Worm (Caenorhabditis elegans): Measurements from ENCODE around the gene gvd-1.

The gvd-1 gene

ce11 chrII:457790-458189 is at the start of gene gvd-1:
Gene gvd-1, minus strand, starts transcription at chrII:457890.
- TF ChIP-seq pax-1 (tag; optimal IDR thresholded peaks at IDR 0.05) (no peak), fax-1 (tag; optimal IDR thresholded peaks at IDR 0.05) (no peak), hlh-8 (tag; optimal IDR thresholded peaks at IDR 0.05) (no peak), ceh-2 (tag; optimal IDR thresholded peaks at IDR 0.05) (no peak), ceh-19 (GFP tag; optimal IDR thresholded peaks at IDR 0.05) (no peak)

- TF ChIP-seq pax-1 (tag; optimal IDR thresholded peaks at IDR 0.05) (peak; percentile 22), unc-42 (tag; optimal IDR thresholded peaks at IDR 0.05) (peak; percentile 46), nfya-1 (tag; optimal IDR thresholded peaks at IDR 0.05) (peak; percentile 36), elt-2 (tag; optimal IDR thresholded peaks at IDR 0.05) (peak; percentile 5), fkh-6 (tag; optimal IDR thresholded peaks at IDR 0.05) (no peak), ceh-31 (tag; optimal IDR thresholded peaks at IDR 0.05) (peak; percentile 25)
Observed at ce11 chrII:506069-506468, 48.4 kb upstream of the gvd-1 start.

ce11 chrII:502638-503037 is 44.9 kb upstream of the gvd-1 start:
- TF ChIP-seq K09A11.1 (tag; optimal IDR thresholded peaks at IDR 0.05; ENCODE audit: insufficient read depth) (no peak), npax-4 (tag; optimal IDR thresholded peaks at IDR 0.05) (no peak), K02D7.2 (tag; optimal IDR thresholded peaks at IDR 0.05) (no peak), ceh-22 (tag; optimal IDR thresholded peaks at IDR 0.05) (no peak), tbx-2 (tag; optimal IDR thresholded peaks at IDR 0.05) (no peak), ceh-18 (tag; optimal IDR thresholded peaks at IDR 0.05) (no peak), lin-11 (tag; optimal IDR thresholded peaks at IDR 0.05) (no peak), syd-9 (tag; optimal IDR thresholded peaks at IDR 0.05) (no peak), fkh-10 (GFP tag; optimal IDR thresholded peaks at IDR 0.05) (no peak), ceh-45 (GFP tag; IDR thresholded peaks at IDR 0.05) (no peak), ceh-2 (tag; optimal IDR thresholded peaks at IDR 0.05) (no peak), ceh-9 (tag; optimal IDR thresholded peaks at IDR 0.05) (no peak), odd-2 (tag; optimal IDR thresholded peaks at IDR 0.05) (no peak), fkh-6 (tag; optimal IDR thresholded peaks at IDR 0.05) (no peak), madf-2 (tag; optimal IDR thresholded peaks at IDR 0.05) (no peak), nhr-11 (tag; optimal IDR thresholded peaks at IDR 0.05) (no peak)

ce11 chrII:495124-495523 is 37.4 kb upstream of the gvd-1 start, which contains the start of gene sms-5:
Gene sms-5, plus strand, starts transcription at chrII:495424.
- TF ChIP-seq ttx-3 (tag; optimal IDR thresholded peaks at IDR 0.05), result no peak
- TF ChIP-seq ceh-6 (GFP tag; optimal IDR thresholded peaks at IDR 0.05), result no peak
- TF ChIP-seq K09A11.1 (tag; optimal IDR thresholded peaks at IDR 0.05; ENCODE audit: insufficient read depth), result no peak
- no peak for TF ChIP-seq pat-9 (tag; optimal IDR thresholded peaks at IDR 0.05)
- TF ChIP-seq Y22D7AL.16 (tag; optimal IDR thresholded peaks at IDR 0.05), result no peak
- no peak for TF ChIP-seq fax-1 (tag; optimal IDR thresholded peaks at IDR 0.05)
- no peak for TF ChIP-seq unc-55 (GFP tag; optimal IDR thresholded peaks at IDR 0.05)
- TF ChIP-seq ref-2 (tag; optimal IDR thresholded peaks at IDR 0.05), result no peak
- TF ChIP-seq eyg-1 (tag; optimal IDR thresholded peaks at IDR 0.05), result no peak
- TF ChIP-seq npax-4 (tag; optimal IDR thresholded peaks at IDR 0.05), result no peak
- no peak for TF ChIP-seq ahr-1 (tag; optimal IDR thresholded peaks at IDR 0.05)
- TF ChIP-seq ceh-34 (tag; optimal IDR thresholded peaks at IDR 0.05), result no peak
- no peak for TF ChIP-seq pros-1 (tag; optimal IDR thresholded peaks at IDR 0.05)
- TF ChIP-seq dmd-4 (tag; optimal IDR thresholded peaks at IDR 0.05; ENCODE audit: borderline replicate concordance), result no peak

- TF ChIP-seq C08G9.2 (tag; optimal IDR thresholded peaks at IDR 0.05), result peak; percentile 36
- no peak for TF ChIP-seq hlh-30 (tag; optimal IDR thresholded peaks at IDR 0.05; ENCODE audit: insufficient read depth)
- TF ChIP-seq tbx-2 (tag; optimal IDR thresholded peaks at IDR 0.05), result peak; percentile 38
- peak; percentile 99 for TF ChIP-seq unc-42 (tag; optimal IDR thresholded peaks at IDR 0.05)
- peak; percentile 77 for TF ChIP-seq ceh-31 (tag; optimal IDR thresholded peaks at IDR 0.05)
- TF ChIP-seq pax-1 (tag; optimal IDR thresholded peaks at IDR 0.05), result peak; percentile 33
- no peak for TF ChIP-seq che-1 (tag; optimal IDR thresholded peaks at IDR 0.05)
- TF ChIP-seq zip-5 (tag; optimal IDR thresholded peaks at IDR 0.05), result peak; percentile 40
- no peak for TF ChIP-seq ceh-9 (tag; optimal IDR thresholded peaks at IDR 0.05)
- TF ChIP-seq tbx-7 (tag; optimal IDR thresholded peaks at IDR 0.05), result peak; percentile 40
- TF ChIP-seq ceh-2 (tag; optimal IDR thresholded peaks at IDR 0.05), result peak; percentile 66
- TF ChIP-seq ceh-14 (tag; optimal IDR thresholded peaks at IDR 0.05), result peak; percentile 31
- peak; percentile 57 for TF ChIP-seq hlh-8 (tag; optimal IDR thresholded peaks at IDR 0.05)
- peak; percentile 63 for TF ChIP-seq ets-4 (tag; optimal IDR thresholded peaks at IDR 0.05)
- no peak for TF ChIP-seq pqm-1 (tag; optimal IDR thresholded peaks at IDR 0.05)
Observed at ce11 chrII:484328-484916, 26.7 kb upstream of the gvd-1 start, which contains the start of the genes gldi-1 and prp-21. Gene gldi-1, minus strand, starts transcription at chrII:484378. Gene prp-21, plus strand, starts transcription at chrII:484866.
